Worm (Caenorhabditis elegans) whole organism, midembryonic: ENCODE data around the gene sax-1.

ENCODE experiments used
- T22C8.4 ChIP-seq: fragments of 200-800 bp; sonication (Bioruptor generic); IDR thresholded peaks from 2 replicates; pipeline ENCODE4 v1.3.6; 2022; ENCODE audit warnings: missing genetic modification characterization, missing compliant biosample characterization
- cog-1 ChIP-seq: sonication (generic microtip); optimal IDR thresholded peaks from 2 replicates; lab custom pipeline; 2016; ENCODE audit warnings: missing genetic modification characterization, missing compliant biosample characterization
- flt-1 ChIP-seq: fragments of 200-800 bp; sonication (Bioruptor generic); IDR thresholded peaks from 2 replicates; pipeline ENCODE4 v1.3.6; 2022; ENCODE audit warnings: missing genetic modification characterization, missing compliant biosample characterization

- no peak for TF ChIP-seq flt-1 (GFP tag; lab: Robert Waterston, UW)
- TF ChIP-seq T22C8.4 (GFP tag; lab: Robert Waterston, UW), result no peak
- no peak for TF ChIP-seq cog-1 (tag; lab: Kevin White, UChicago)
These were observed 32.7 kb downstream of the sax-1 start, which contains the start of gene del-9 for ce11 chrX:3617218-3617617.
